Fruit fly (Drosophila melanogaster): ENCODE data around the gene Smr.

DNA sequence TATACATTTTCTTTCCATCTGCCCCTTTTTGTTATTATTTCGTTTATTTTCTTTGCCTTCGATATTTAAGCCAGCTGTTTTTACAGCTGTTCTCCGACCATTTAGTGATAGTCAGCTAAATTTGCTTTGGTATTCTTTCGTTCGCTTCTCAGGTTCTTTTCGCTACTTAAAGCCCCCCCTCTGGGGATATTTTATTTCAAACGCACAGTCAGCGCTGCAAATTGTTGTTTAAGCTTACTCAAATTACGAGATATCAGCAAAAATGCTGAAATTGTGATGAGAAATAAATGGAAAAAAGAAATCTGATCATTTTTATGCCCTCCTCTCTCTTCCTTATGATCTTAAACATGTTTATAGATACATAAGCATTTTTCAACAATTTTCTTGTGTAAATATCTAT lies 20.4 kb downstream of the Smr start:
- TF ChIP-seq Mnt (GFP tag; optimal IDR thresholded peaks at IDR 0.05) (no peak), cnc (optimal IDR thresholded peaks at IDR 0.05) (no peak)

Data from whole organism, adult.